Worm (Caenorhabditis elegans): Measurements from ENCODE around the gene nlp-22.
A peak's percentile ranks its signal among the peaks of the same experiment; 100 is the strongest.

The nlp-22 gene

ce11 chrX:2364703-2365299, 22.9 kb upstream of the nlp-22 start (continued):
- TF ChIP-seq crh-2 (tag; optimal IDR thresholded peaks at IDR 0.05) (peak; percentile 97), aly-2 (tag; optimal IDR thresholded peaks at IDR 0.05) (peak; percentile 68), gmeb-1 (tag; optimal IDR thresholded peaks at IDR 0.05) (peak; percentile 92), nhr-6 (tag; optimal IDR thresholded peaks at IDR 0.05) (peak; percentile 89), nhr-25 (tag; optimal IDR thresholded peaks at IDR 0.05) (peak; percentile 97), ama-1 (optimal IDR thresholded peaks at IDR 0.05) (no peak), mbf-1 (tag; optimal IDR thresholded peaks at IDR 0.05) (peak; percentile 60), blmp-1 (tag; optimal IDR thresholded peaks at IDR 0.05; ENCODE audit: insufficient read depth) (peak; percentile 68), dmd-4 (tag; optimal IDR thresholded peaks at IDR 0.05) (peak; percentile 76), C34F6.9 (tag; optimal IDR thresholded peaks at IDR 0.05) (peak; percentile 75), ztf-4 (tag; optimal IDR thresholded peaks at IDR 0.05) (peak; percentile 69), nhr-129 (tag; optimal IDR thresholded peaks at IDR 0.05) (peak; percentile 85), lin-13 (GFP tag; optimal IDR thresholded peaks at IDR 0.05) (peak; percentile 94)

ce11 chrX:2362872-2363271, 21.0 kb upstream of the nlp-22 start:
- TF ChIP-seq lsy-2 (tag; optimal IDR thresholded peaks at IDR 0.05) (no peak), alr-1 (tag; optimal IDR thresholded peaks at IDR 0.05) (no peak), skn-1 (tag; optimal IDR thresholded peaks at IDR 0.05) (no peak), nhr-10 (tag; optimal IDR thresholded peaks at IDR 0.05) (no peak), unc-55 (GFP tag; optimal IDR thresholded peaks at IDR 0.05) (no peak), unc-62 (GFP tag; optimal IDR thresholded peaks at IDR 0.05) (no peak), aly-2 (tag; optimal IDR thresholded peaks at IDR 0.05) (no peak), blmp-1 (tag; optimal IDR thresholded peaks at IDR 0.05; ENCODE audit: insufficient read depth) (no peak), mbf-1 (tag; optimal IDR thresholded peaks at IDR 0.05) (no peak), unc-39 (tag; optimal IDR thresholded peaks at IDR 0.05) (no peak), egl-27 (tag; optimal IDR thresholded peaks at IDR 0.05) (no peak), lin-39 (tag; optimal IDR thresholded peaks at IDR 0.05) (no peak), nhr-237 (tag; optimal IDR thresholded peaks at IDR 0.05) (no peak), lin-13 (GFP tag; optimal IDR thresholded peaks at IDR 0.05) (no peak), ama-1 (optimal IDR thresholded peaks at IDR 0.05) (no peak), nhr-6 (tag; optimal IDR thresholded peaks at IDR 0.05) (no peak)

ce11 chrX:2359797-2360196, 17.9 kb upstream of the nlp-22 start, which contains the start of gene lgc-40:
lgc-40 (plus strand) TSS chrX:2360097.
- TF ChIP-seq fos-1 (tag; optimal IDR thresholded peaks at IDR 0.05) (no peak), unc-55 (GFP tag; optimal IDR thresholded peaks at IDR 0.05) (no peak), egl-27 (tag; optimal IDR thresholded peaks at IDR 0.05) (no peak), blmp-1 (tag; optimal IDR thresholded peaks at IDR 0.05; ENCODE audit: insufficient read depth) (no peak), elt-3 (tag; optimal IDR thresholded peaks at IDR 0.05) (no peak), nhr-23 (tag; optimal IDR thresholded peaks at IDR 0.05) (no peak), C34F6.9 (tag; optimal IDR thresholded peaks at IDR 0.05) (no peak), ZK546.5 (tag; optimal IDR thresholded peaks at IDR 0.05) (no peak), nhr-12 (tag; optimal IDR thresholded peaks at IDR 0.05) (no peak), lsy-2 (tag; optimal IDR thresholded peaks at IDR 0.05) (no peak), dmd-4 (tag; optimal IDR thresholded peaks at IDR 0.05) (no peak), unc-62 (GFP tag; optimal IDR thresholded peaks at IDR 0.05) (no peak), mdl-1 (tag; optimal IDR thresholded peaks at IDR 0.05) (no peak), ztf-4 (tag; optimal IDR thresholded peaks at IDR 0.05) (no peak), sem-4 (tag; optimal IDR thresholded peaks at IDR 0.05) (no peak), nhr-25 (tag; optimal IDR thresholded peaks at IDR 0.05) (no peak), ama-1 (optimal IDR thresholded peaks at IDR 0.05) (no peak)

ce11 chrX:2352929-2353328, 11.0 kb upstream of the nlp-22 start:
- TF ChIP-seq mbf-1 (tag; optimal IDR thresholded peaks at IDR 0.05) (no peak), elt-3 (tag; optimal IDR thresholded peaks at IDR 0.05) (no peak)

ce11 chrX:2347962-2348361, 6.1 kb upstream of the nlp-22 start:
- no peak for TF ChIP-seq aly-2 (tag; optimal IDR thresholded peaks at IDR 0.05)
- TF ChIP-seq nhr-129 (tag; optimal IDR thresholded peaks at IDR 0.05): peak; percentile 63

- TF ChIP-seq F13H6.1 (tag; optimal IDR thresholded peaks at IDR 0.05) (no peak), lsy-2 (tag; optimal IDR thresholded peaks at IDR 0.05) (no peak), unc-39 (tag; optimal IDR thresholded peaks at IDR 0.05) (no peak), nhr-11 (tag; optimal IDR thresholded peaks at IDR 0.05) (no peak), lin-39 (tag; optimal IDR thresholded peaks at IDR 0.05) (no peak), sem-4 (tag; optimal IDR thresholded peaks at IDR 0.05) (no peak), zag-1 (tag; optimal IDR thresholded peaks at IDR 0.05) (no peak), elt-3 (tag; optimal IDR thresholded peaks at IDR 0.05) (no peak), unc-62 (GFP tag; optimal IDR thresholded peaks at IDR 0.05) (no peak), sma-9 (GFP tag; optimal IDR thresholded peaks at IDR 0.05) (no peak), sma-9 (tag; optimal IDR thresholded peaks at IDR 0.05) (no peak), unc-55 (GFP tag; optimal IDR thresholded peaks at IDR 0.05) (no peak), elt-1 (tag; optimal IDR thresholded peaks at IDR 0.05) (no peak), nhr-129 (tag; optimal IDR thresholded peaks at IDR 0.05) (no peak)
Observed at ce11 chrX:2344666-2345065, 2.8 kb upstream of the nlp-22 start, which contains the start of gene nlp-2. nlp-2 (minus strand) TSS chrX:2344766.
